Fruit fly (Drosophila melanogaster) whole organism, embryonic: ENCODE data around the gene Eip93F.

Source experiments
- CG10431 ChIP-seq: fragments of 200-800 bp; sonication (Bioruptor generic); optimal IDR thresholded peaks from 3 replicates; lab custom pipeline; 2018; ENCODE audit warnings: missing biosample characterization, mild to moderate bottlenecking, missing genetic modification characterization
- CG11696 ChIP-seq: fragments of 200-800 bp; sonication (Bioruptor generic); IDR thresholded peaks from 2 replicates; pipeline ENCODE4 v1.3.6; 2022; ENCODE audit warnings: missing biosample characterization, missing genetic modification characterization
- CG11723 ChIP-seq: fragments of 200-800 bp; sonication (Bioruptor generic); optimal IDR thresholded peaks from 2 replicates; lab custom pipeline; 2017; ENCODE audit warnings: missing biosample characterization, mild to moderate bottlenecking, missing genetic modification characterization
- CG12659 ChIP-seq: fragments of 200-800 bp; sonication (Bioruptor generic); optimal IDR thresholded peaks from 3 replicates; lab custom pipeline; 2017; ENCODE audit warnings: mild to moderate bottlenecking, missing biosample characterization, missing genetic modification reagents, missing genetic modification characterization
- CG13775 ChIP-seq: fragments of 200-800 bp; sonication (Bioruptor generic); optimal IDR thresholded peaks from 3 replicates; lab custom pipeline; 2017; ENCODE audit warnings: missing biosample characterization, mild to moderate bottlenecking, missing genetic modification characterization
- CG16813 ChIP-seq: fragments of 200-800 bp; sonication (Bioruptor generic); IDR thresholded peaks from 3 replicates; pipeline ENCODE4 v1.3.6; 2022; ENCODE audit warnings: missing biosample characterization, missing genetic modification characterization; ENCODE audit not compliant: partially characterized antibody
- CG17612 ChIP-seq: fragments of 200-800 bp; sonication (Bioruptor generic); IDR thresholded peaks from 2 replicates; pipeline ENCODE4 v1.3.6; 2022; ENCODE audit warnings: missing biosample characterization, missing genetic modification characterization
- CG18476 ChIP-seq: fragments of 200-800 bp; sonication (Bioruptor generic); optimal IDR thresholded peaks from 2 replicates; lab custom pipeline; 2016; ENCODE audit warnings: missing biosample characterization, mild to moderate bottlenecking, missing genetic modification characterization
- CG18764 ChIP-seq: fragments of 200-800 bp; sonication (Bioruptor generic); optimal IDR thresholded peaks from 3 replicates; lab custom pipeline; 2016; ENCODE audit warnings: missing biosample characterization, missing genetic modification characterization
- CG2678 ChIP-seq: fragments of 200-800 bp; sonication (Bioruptor generic); optimal IDR thresholded peaks from 3 replicates; lab custom pipeline; 2019; ENCODE audit warnings: missing biosample characterization, mild to moderate bottlenecking, missing genetic modification characterization, moderate library complexity
- CG30403 ChIP-seq: fragments of 200-800 bp; sonication (Bioruptor generic); optimal IDR thresholded peaks from 3 replicates; lab custom pipeline; 2016; ENCODE audit warnings: missing biosample characterization, missing genetic modification characterization
- CG32767 ChIP-seq: fragments of 200-800 bp; sonication (Bioruptor generic); IDR thresholded peaks from 2 replicates; pipeline ENCODE4 v1.3.6; 2022; ENCODE audit warnings: missing biosample characterization, missing genetic modification characterization
- CG3281 ChIP-seq: fragments of 200-800 bp; sonication (Bioruptor generic); optimal IDR thresholded peaks from 3 replicates; lab custom pipeline; 2017; ENCODE audit warnings: missing biosample characterization, mild to moderate bottlenecking, missing genetic modification characterization
- CG3407 ChIP-seq: fragments of 200-800 bp; sonication (Bioruptor generic); optimal IDR thresholded peaks from 2 replicates; lab custom pipeline; 2018; ENCODE audit warnings: missing biosample characterization, mild to moderate bottlenecking, missing genetic modification characterization
- CG6765 ChIP-seq: fragments of 200-800 bp; sonication (Bioruptor generic); optimal IDR thresholded peaks from 3 replicates; lab custom pipeline; 2017; ENCODE audit warnings: missing biosample characterization, mild to moderate bottlenecking, missing genetic modification characterization
- CG7372 ChIP-seq: fragments of 200-800 bp; sonication (Bioruptor generic); IDR thresholded peaks from 2 replicates; pipeline ENCODE4 v1.3.6; 2022; ENCODE audit warnings: missing biosample characterization, missing genetic modification characterization
- CG8290 ChIP-seq, 3 experiments: fragments of 200-800 bp; sonication (Bioruptor generic); optimal IDR thresholded peaks; 2 replicates each; lab custom pipeline; 2016 to 2019; ENCODE audit warnings: missing biosample characterization in 3 of 3, missing genetic modification characterization in 3 of 3, mild to moderate bottlenecking in 2 of 3, moderate library complexity in 1 of 3
- CG9609 ChIP-seq: fragments of 200-800 bp; sonication (Bioruptor generic); optimal IDR thresholded peaks from 3 replicates; lab custom pipeline; 2016; ENCODE audit warnings: missing biosample characterization, missing genetic modification characterization
- Camta ChIP-seq: fragments of 200-800 bp; sonication (Bioruptor generic); optimal IDR thresholded peaks from 2 replicates; lab custom pipeline; 2016; ENCODE audit warnings: missing biosample characterization, missing genetic modification characterization
- Deaf1 ChIP-seq: fragments of 200-800 bp; optimal IDR thresholded peaks from 3 replicates; lab custom pipeline; 2019; ENCODE audit warnings: missing biosample characterization, mild to moderate bottlenecking, missing genetic modification characterization, moderate library complexity
- GATAe ChIP-seq: fragments of 200-800 bp; sonication (Bioruptor generic); conservative IDR thresholded peaks from 2 replicates; pipeline ENCODE4 v1.3.6; 2022; ENCODE audit warnings: missing biosample characterization, missing genetic modification characterization
- H15 ChIP-seq: fragments of 200-800 bp; sonication (Bioruptor generic); IDR thresholded peaks from 3 replicates; pipeline ENCODE4 v1.3.6; 2022; ENCODE audit warnings: missing biosample characterization, missing genetic modification characterization
- HmgD ChIP-seq: fragments of 200-800 bp; sonication (Bioruptor generic); optimal IDR thresholded peaks from 3 replicates; lab custom pipeline; 2016; ENCODE audit warnings: missing biosample characterization, missing genetic modification characterization
- Hr3 ChIP-seq: fragments of 200-800 bp; sonication (Bioruptor generic); optimal IDR thresholded peaks from 3 replicates; lab custom pipeline; 2016; ENCODE audit warnings: missing biosample characterization, missing genetic modification characterization
- Hr51 ChIP-seq, 2 experiments: fragments of 200-800 bp; sonication (Bioruptor generic); optimal IDR thresholded peaks; 2 replicates in 1 of 2; 3 replicates in 1 of 2; lab custom pipeline; 2016 to 2018; ENCODE audit warnings: missing biosample characterization in 2 of 2, missing genetic modification characterization in 2 of 2, mild to moderate bottlenecking in 1 of 2, moderate library complexity in 1 of 2
- Max ChIP-seq: fragments of 200-800 bp; sonication (Bioruptor generic); optimal IDR thresholded peaks from 2 replicates; lab custom pipeline; 2016; ENCODE audit warnings: missing biosample characterization, mild to moderate bottlenecking, missing genetic modification characterization
- Nf-YB ChIP-seq: fragments of 200-800 bp; sonication (Bioruptor generic); optimal IDR thresholded peaks from 3 replicates; lab custom pipeline; 2019; ENCODE audit warnings: missing biosample characterization, mild to moderate bottlenecking, missing genetic modification characterization, moderate library complexity
- Opbp ChIP-seq: fragments of 200-800 bp; sonication (Bioruptor generic); IDR thresholded peaks from 3 replicates; pipeline ENCODE4 v1.3.6; 2022; ENCODE audit warnings: missing biosample characterization, missing genetic modification characterization; ENCODE audit not compliant: partially characterized antibody
- Ptx1 ChIP-seq: fragments of 200-800 bp; sonication (Bioruptor generic); IDR thresholded peaks from 2 replicates; pipeline ENCODE4 v1.3.6; 2022; ENCODE audit warnings: missing biosample characterization, missing genetic modification characterization
- Sox100B ChIP-seq: fragments of 200-800 bp; sonication (Bioruptor generic); optimal IDR thresholded peaks from 3 replicates; lab custom pipeline; 2018; ENCODE audit warnings: missing biosample characterization, mild to moderate bottlenecking, missing genetic modification characterization
- Spps ChIP-seq: fragments of 200-800 bp; sonication (Bioruptor generic); optimal IDR thresholded peaks from 2 replicates; lab custom pipeline; 2018; ENCODE audit warnings: missing biosample characterization, mild to moderate bottlenecking, missing genetic modification characterization
- Usf ChIP-seq: fragments of 200-800 bp; sonication (Bioruptor generic); optimal IDR thresholded peaks from 2 replicates; lab custom pipeline; 2017; ENCODE audit warnings: missing genotype, missing biosample characterization, missing genetic modification characterization
- ac ChIP-seq: fragments of 200-800 bp; sonication (Bioruptor generic); optimal IDR thresholded peaks from 3 replicates; lab custom pipeline; 2017; ENCODE audit warnings: missing biosample characterization, mild to moderate bottlenecking, missing genetic modification characterization
- bcd ChIP-seq: fragments of 200-800 bp; sonication (Bioruptor generic); optimal IDR thresholded peaks from 2 replicates; lab custom pipeline; 2017; ENCODE audit warnings: missing biosample characterization, mild to moderate bottlenecking, missing genetic modification characterization
- cas ChIP-seq: fragments of 200-800 bp; sonication (Bioruptor generic); IDR thresholded peaks from 2 replicates; pipeline ENCODE4 v1.3.6; 2022; ENCODE audit warnings: missing biosample characterization, missing genetic modification characterization
- crp ChIP-seq, 2 experiments: fragments of 200-800 bp; sonication (Bioruptor generic); optimal IDR thresholded peaks; 2 replicates in 1 of 2; 3 replicates in 1 of 2; lab custom pipeline; 2017; ENCODE audit warnings: missing biosample characterization in 2 of 2, missing genetic modification characterization in 2 of 2, mild to moderate bottlenecking in 1 of 2, moderate library complexity in 1 of 2
- da ChIP-seq: fragments of 200-800 bp; sonication (Bioruptor generic); optimal IDR thresholded peaks from 2 replicates; lab custom pipeline; 2016; ENCODE audit warnings: missing biosample characterization, missing genetic modification characterization
- fd64A ChIP-seq: fragments of 200-800 bp; sonication (Bioruptor generic); optimal IDR thresholded peaks from 3 replicates; lab custom pipeline; 2018; ENCODE audit warnings: missing biosample characterization, mild to moderate bottlenecking, missing genetic modification characterization
- fru ChIP-seq: fragments of >200 bp; optimal IDR thresholded peaks from 2 replicates; lab custom pipeline; 2017
- gfzf ChIP-seq: fragments of 200-800 bp; sonication (Bioruptor generic); optimal IDR thresholded peaks from 2 replicates; lab custom pipeline; 2016; ENCODE audit warnings: missing biosample characterization, mild to moderate bottlenecking, missing genetic modification characterization, moderate library complexity
- gsb ChIP-seq: fragments of 200-800 bp; sonication (Bioruptor generic); IDR thresholded peaks from 2 replicates; pipeline ENCODE4 v1.3.6; 2022; ENCODE audit warnings: missing biosample characterization, missing genetic modification characterization
- inv ChIP-seq: fragments of 200-800 bp; sonication (Bioruptor generic); IDR thresholded peaks from 2 replicates; pipeline ENCODE4 v1.3.6; 2022; ENCODE audit warnings: missing biosample characterization, missing genetic modification characterization; ENCODE audit not compliant: partially characterized antibody
- lola ChIP-seq, 3 experiments: fragments of >200 bp in 2 of 3; fragments of 200-800 bp in 1 of 3; sonication (Bioruptor generic) in 1 of 3; optimal IDR thresholded peaks; 2 replicates each; lab custom pipeline; 2017 to 2019; ENCODE audit warnings: missing biosample characterization in 3 of 3, missing genetic modification characterization in 3 of 3, mild to moderate bottlenecking in 1 of 3, moderate library complexity in 1 of 3
- pho ChIP-seq: fragments of 200-800 bp; sonication (Bioruptor generic); optimal IDR thresholded peaks from 2 replicates; lab custom pipeline; 2016; ENCODE audit warnings: missing biosample characterization, missing genetic modification characterization
- ranshi ChIP-seq: fragments of 200-800 bp; sonication (Bioruptor generic); IDR thresholded peaks from 2 replicates; pipeline ENCODE4 v1.3.6; 2022; ENCODE audit warnings: missing biosample characterization, missing genetic modification characterization
- run ChIP-seq: fragments of 200-800 bp; sonication (Bioruptor generic); optimal IDR thresholded peaks from 3 replicates; lab custom pipeline; 2018; ENCODE audit warnings: missing biosample characterization, mild to moderate bottlenecking, missing genetic modification characterization
- tup ChIP-seq: fragments of 200-800 bp; sonication (Bioruptor generic); optimal IDR thresholded peaks from 2 replicates; lab custom pipeline; 2016; ENCODE audit warnings: missing biosample characterization, mild to moderate bottlenecking, missing genetic modification characterization, moderate library complexity
- vnd ChIP-seq: fragments of 200-800 bp; sonication (Bioruptor generic); IDR thresholded peaks from 3 replicates; pipeline ENCODE4 v1.3.6; 2022; ENCODE audit warnings: missing biosample characterization, missing genetic modification characterization; ENCODE audit not compliant: partially characterized antibody
- zfh1 ChIP-seq: fragments of 200-800 bp; sonication (Bioruptor generic); IDR thresholded peaks from 3 replicates; pipeline ENCODE4 v1.3.6; 2022; ENCODE audit warnings: missing biosample characterization, missing genetic modification characterization

The Eip93F gene

dm6 chr3R:22041625-22042282 lies 92.8 kb downstream of the Eip93F start, which contains the start of gene how (continued):
- peak; percentile 41 for TF ChIP-seq Camta (GFP tag; lab: Kevin White, UChicago)
- TF ChIP-seq Hr3 (GFP tag; lab: Kevin White, UChicago) = peak; percentile 30
- peak; percentile 1 for TF ChIP-seq Spps (tag; lab: Kevin White, UChicago)
- peak; percentile 27 for TF ChIP-seq pho (GFP tag; lab: Kevin White, UChicago)
- no peak for TF ChIP-seq CG11696 (GFP tag; lab: Robert Waterston, UW)
- no peak for TF ChIP-seq CG3407
- TF ChIP-seq Opbp = 0 out of 3 replicates have a peak, but pooled peaks have one; percentile 32
- TF ChIP-seq cas (GFP tag; lab: Robert Waterston, UW) = no peak
- peak; percentile 47 for TF ChIP-seq CG8290 (GFP tag; optimal IDR thresholded peaks at IDR 0.05; lab: Kevin White, UChicago)
- TF ChIP-seq CG8290 (tag; optimal IDR thresholded peaks at IDR 0.05; lab: Kevin White, UChicago) = peak in 1 of 2 experiments; percentile 48
- TF ChIP-seq HmgD (GFP tag; lab: Kevin White, UChicago) = peak; percentile 41
- peak; percentile 41; the same call in 1 of the 3 replicates for TF ChIP-seq zfh1 (GFP tag; lab: Robert Waterston, UW)
- peak; percentile 63 for TF ChIP-seq da
- TF ChIP-seq run = no peak
- TF ChIP-seq CG18764 = no peak
- TF ChIP-seq CG7372 (GFP tag; lab: Robert Waterston, UW) = no peak
- TF ChIP-seq GATAe (GFP tag; lab: Robert Waterston, UW) = no peak
- TF ChIP-seq gsb (GFP tag; lab: Robert Waterston, UW) = no peak
- TF ChIP-seq crp (GFP tag; optimal IDR thresholded peaks at IDR 0.05; lab: Kevin White, UChicago) = peak in 1 of 2 experiments; percentile 45
- TF ChIP-seq Ptx1 = peak; percentile 53
- no peak for TF ChIP-seq fd64A (GFP tag; lab: Kevin White, UChicago)
- TF ChIP-seq Nf-YB (GFP tag; lab: Kevin White, UChicago) = no peak
- TF ChIP-seq Usf = no peak
- no peak for TF ChIP-seq CG9609 (GFP tag; lab: Kevin White, UChicago)
- no peak for TF ChIP-seq vnd (GFP tag; lab: Robert Waterston, UW)
- TF ChIP-seq lola (GFP tag; optimal IDR thresholded peaks at IDR 0.05; lab: Kevin White, UChicago) = no peak
- TF ChIP-seq Sox100B (GFP tag; lab: Kevin White, UChicago) = peak; percentile 20
- peak; percentile 26 for TF ChIP-seq Max
- TF ChIP-seq bcd = no peak
- peak; percentile 32; the same call in 1 of the 3 replicates for TF ChIP-seq CG16813 (GFP tag; lab: Robert Waterston, UW)
- 0 out of 3 replicates have a peak, but pooled peaks have one; percentile 26 for TF ChIP-seq H15 (GFP tag; lab: Robert Waterston, UW)
- TF ChIP-seq Hr51 (GFP tag; optimal IDR thresholded peaks at IDR 0.05; lab: Kevin White, UChicago) = peak; percentile 9 to 31
- TF ChIP-seq gfzf (GFP tag; lab: Kevin White, UChicago) = peak; percentile 30
- TF ChIP-seq CG13775 (GFP tag; lab: Kevin White, UChicago) = peak; percentile 11
- no peak for TF ChIP-seq fru
- TF ChIP-seq CG12659 = no peak
- TF ChIP-seq CG10431 = peak; percentile 36
- no peak for TF ChIP-seq ac (GFP tag; lab: Kevin White, UChicago)
- TF ChIP-seq CG3281 = peak; percentile 47
- no peak for TF ChIP-seq Deaf1 (tag; lab: Kevin White, UChicago)
- TF ChIP-seq CG30403 = peak; percentile 26
- peak; percentile 22 for TF ChIP-seq CG2678 (tag; lab: Kevin White, UChicago)
- no peak for TF ChIP-seq CG17612 (GFP tag; lab: Robert Waterston, UW)
- TF ChIP-seq tup = peak; percentile 2
- no peak for TF ChIP-seq ranshi (GFP tag; lab: Robert Waterston, UW)
- TF ChIP-seq inv = no peak
- no peak for TF ChIP-seq CG18476 (GFP tag; lab: Kevin White, UChicago)
- TF ChIP-seq CG32767 (GFP tag; lab: Robert Waterston, UW) = no peak
- peak; percentile 29 for TF ChIP-seq CG6765 (GFP tag; lab: Kevin White, UChicago)
- no peak for TF ChIP-seq CG11723 (GFP tag; lab: Kevin White, UChicago)
